Comparison of ENCODE assay signal across 1 worm cellular context in the genomic region with DNA sequence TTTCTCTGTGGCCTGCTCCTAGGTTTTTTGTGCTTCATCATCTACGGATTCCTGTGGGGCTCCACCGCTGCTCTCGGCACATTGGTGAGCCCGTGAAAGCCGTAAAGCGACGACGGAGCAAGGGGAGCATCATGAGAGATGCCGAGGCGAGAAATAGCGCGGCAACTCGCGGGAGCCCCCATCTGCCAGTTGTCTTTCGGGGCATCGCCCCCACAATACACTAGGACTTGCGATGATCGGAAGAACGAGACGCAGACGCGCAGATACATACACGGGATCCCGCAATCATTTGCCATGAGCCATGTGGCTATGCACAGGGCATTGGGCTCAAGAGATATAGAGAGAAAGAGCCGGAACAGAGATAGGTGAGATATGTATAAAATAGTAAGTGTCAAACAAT.
TF ChIP-seq lines count a peak whose summit lies in the region.

No protein-coding gene starts in this region.

TF ChIP-seq in whole organism, L1 larva, 84 proteins besides CTCF, POLR2A, EP300 and RAD21 (continued from another document):
- TF ChIP-seq aha-1 (tag; optimal IDR thresholded peaks at IDR 0.05; lab: Kevin White, UChicago) (no peak), ama-1 (optimal IDR thresholded peaks at IDR 0.05; lab: Kevin White, UChicago) (no peak), xbp-1 (tag; optimal IDR thresholded peaks at IDR 0.05; lab: Kevin White, UChicago) (peak; percentile 7), ztf-11 (tag; optimal IDR thresholded peaks at IDR 0.05; lab: Kevin White, UChicago) (no peak), grh-1 (GFP tag; IDR thresholded peaks at IDR 0.05; lab: Robert Waterston, UW) (no peak), C04F5.9 (tag; optimal IDR thresholded peaks at IDR 0.05; lab: Kevin White, UChicago) (no peak), blmp-1 (tag; optimal IDR thresholded peaks at IDR 0.05; lab: Kevin White, UChicago) (no peak), unc-86 (tag; optimal IDR thresholded peaks at IDR 0.05; lab: Kevin White, UChicago) (no peak), ceh-90 (tag; optimal IDR thresholded peaks at IDR 0.05; lab: Kevin White, UChicago) (no peak), elt-3 (tag; optimal IDR thresholded peaks at IDR 0.05; lab: Kevin White, UChicago) (no peak), fkh-4 (tag; optimal IDR thresholded peaks at IDR 0.05; lab: Kevin White, UChicago; ENCODE audit: borderline replicate concordance) (no peak), unc-62 (GFP tag; optimal IDR thresholded peaks at IDR 0.05; lab: Kevin White, UChicago) (no peak), pag-3 (tag; optimal IDR thresholded peaks at IDR 0.05; lab: Kevin White, UChicago; ENCODE audit: borderline replicate concordance, insufficient read depth) (peak; percentile 97), ceh-63 (GFP tag; optimal IDR thresholded peaks at IDR 0.05; lab: Kevin White, UChicago) (no peak), F16B12.6 (tag; optimal IDR thresholded peaks at IDR 0.05; lab: Kevin White, UChicago) (no peak), pqm-1 (tag; optimal IDR thresholded peaks at IDR 0.05; lab: Kevin White, UChicago) (no peak), unc-98 (GFP tag; IDR thresholded peaks at IDR 0.05; lab: Robert Waterston, UW) (peak; percentile 42; the same call in 1 of the 2 replicates), zag-1 (tag; optimal IDR thresholded peaks at IDR 0.05; lab: Kevin White, UChicago) (no peak), nhr-12 (tag; optimal IDR thresholded peaks at IDR 0.05; lab: Kevin White, UChicago) (no peak), lin-35 (GFP tag; optimal IDR thresholded peaks at IDR 0.05; lab: Kevin White, UChicago) (no peak), nhr-71 (tag; optimal IDR thresholded peaks at IDR 0.05; lab: Kevin White, UChicago) (peak; percentile 77), efl-3 (GFP tag; optimal IDR thresholded peaks at IDR 0.05; lab: Kevin White, UChicago) (no peak), nhr-90 (tag; optimal IDR thresholded peaks at IDR 0.05; lab: Kevin White, UChicago; ENCODE audit: poor library complexity) (no peak), nhr-28 (tag; optimal IDR thresholded peaks at IDR 0.05; lab: Kevin White, UChicago) (no peak), lin-14 (GFP tag; optimal IDR thresholded peaks at IDR 0.05; lab: Kevin White, UChicago) (peak; percentile 87), efl-1 (optimal IDR thresholded peaks at IDR 0.05; lab: Kevin White, UChicago) (peak; percentile 6 to 24), efl-1 (GFP tag; optimal IDR thresholded peaks at IDR 0.05 in 1 of 2; lab: Kevin White, UChicago) (peak; percentile 14 to 90), nhr-11 (tag; optimal IDR thresholded peaks at IDR 0.05; lab: Kevin White, UChicago) (no peak), C16A3.4 (tag; optimal IDR thresholded peaks at IDR 0.05; lab: Kevin White, UChicago) (no peak), fkh-10 (GFP tag; optimal IDR thresholded peaks at IDR 0.05; lab: Kevin White, UChicago) (no peak), lsy-2 (tag; optimal IDR thresholded peaks at IDR 0.05; lab: Kevin White, UChicago) (peak in 1 of 2 experiments; percentile 43), jun-1 (tag; optimal IDR thresholded peaks at IDR 0.05; lab: Kevin White, UChicago) (no peak), rnt-1 (tag; optimal IDR thresholded peaks at IDR 0.05; lab: Kevin White, UChicago) (peak; percentile 83), snu-23 (GFP tag; optimal IDR thresholded peaks at IDR 0.05; lab: Kevin White, UChicago) (peak; percentile 41), egl-27 (tag; optimal IDR thresholded peaks at IDR 0.05; lab: Kevin White, UChicago) (no peak), ces-1 (GFP tag; optimal IDR thresholded peaks at IDR 0.05; lab: Kevin White, UChicago) (no peak), hpl-2 (GFP tag; optimal IDR thresholded peaks at IDR 0.05; lab: Kevin White, UChicago) (no peak), C34B4.2 (tag; optimal IDR thresholded peaks at IDR 0.05; lab: Kevin White, UChicago) (no peak), ceh-88 (GFP tag; IDR thresholded peaks at IDR 0.05; lab: Robert Waterston, UW) (no peak), skn-1 (tag; optimal IDR thresholded peaks at IDR 0.05; lab: Kevin White, UChicago) (no peak), nhr-47 (tag; optimal IDR thresholded peaks at IDR 0.05; lab: Kevin White, UChicago) (no peak)
